Fruit fly (Drosophila melanogaster) whole organism, wandering third instar larva: ENCODE results near the gene Hsc70-1.

Experiments
- CrebA ChIP-seq: fragments of 200-800 bp; sonication (Bioruptor generic); optimal IDR thresholded peaks from 2 replicates; lab custom pipeline; 2016; ENCODE audit warnings: missing biosample characterization, mild to moderate bottlenecking, missing genetic modification characterization, borderline replicate concordance
- Hr78 ChIP-seq: fragments of >200 bp; optimal IDR thresholded peaks from 2 replicates; lab custom pipeline; 2017; ENCODE audit warnings: missing biosample characterization, missing genetic modification characterization
- Myc ChIP-seq: fragments of >200 bp; optimal IDR thresholded peaks from 2 replicates; lab custom pipeline; 2017
- OdsH ChIP-seq: fragments of 200-800 bp; sonication (Bioruptor generic); optimal IDR thresholded peaks from 2 replicates; lab custom pipeline; 2016; ENCODE audit warnings: missing biosample characterization, mild to moderate bottlenecking, missing genetic modification characterization
- br ChIP-seq: fragments of 200-800 bp; sonication (Bioruptor generic); optimal IDR thresholded peaks from 2 replicates; lab custom pipeline; 2016; ENCODE audit warnings: missing biosample characterization, missing genetic modification characterization
- dsf ChIP-seq: sonication (Bioruptor generic); optimal IDR thresholded peaks from 2 replicates; lab custom pipeline; 2016; ENCODE audit warnings: missing biosample characterization, missing genetic modification characterization, borderline replicate concordance
- ey ChIP-seq: fragments of 200-800 bp; sonication (Bioruptor generic); optimal IDR thresholded peaks from 2 replicates; lab custom pipeline; 2016; ENCODE audit warnings: missing biosample characterization, missing genetic modification characterization
- foxo ChIP-seq, 2 experiments: fragments of 200-800 bp; sonication (Bioruptor generic); optimal IDR thresholded peaks; 2 replicates in 1 of 2; 3 replicates in 1 of 2; lab custom pipeline; 2016 to 2017; ENCODE audit warnings: missing biosample characterization in 2 of 2, missing genetic modification characterization in 2 of 2
- fru ChIP-seq: fragments of 200-800 bp; sonication (Bioruptor generic); optimal IDR thresholded peaks from 3 replicates; lab custom pipeline; 2016; ENCODE audit warnings: missing biosample characterization, mild to moderate bottlenecking, missing genetic modification characterization
- h ChIP-seq: fragments of 200-800 bp; sonication (Bioruptor generic); optimal IDR thresholded peaks from 3 replicates; lab custom pipeline; 2016; ENCODE audit warnings: missing biosample characterization, mild to moderate bottlenecking, missing genetic modification characterization
- pan ChIP-seq: fragments of >200 bp; optimal IDR thresholded peaks from 2 replicates; lab custom pipeline; 2017
- rgr ChIP-seq: fragments of 200-800 bp; sonication (Bioruptor generic); optimal IDR thresholded peaks from 3 replicates; lab custom pipeline; 2016; ENCODE audit warnings: missing biosample characterization, mild to moderate bottlenecking, missing genetic modification characterization

dm6 chr3L:13986330-13986729, 12.5 kb downstream of the Hsc70-1 start, which contains the start of gene CG17362:
- no peak for TF ChIP-seq h
- TF ChIP-seq ey (GFP tag; lab: Kevin White, UChicago): no peak
- TF ChIP-seq foxo (GFP tag; optimal IDR thresholded peaks at IDR 0.05; lab: Kevin White, UChicago): no peak
- no peak for TF ChIP-seq pan (lab: Kevin White, UChicago)
- no peak for TF ChIP-seq CrebA
- no peak for TF ChIP-seq rgr
- TF ChIP-seq Myc: no peak
- no peak for TF ChIP-seq dsf (GFP tag; lab: Kevin White, UChicago)
- no peak for TF ChIP-seq br
- no peak for TF ChIP-seq OdsH
- TF ChIP-seq fru (GFP tag; lab: Kevin White, UChicago): no peak
- no peak for TF ChIP-seq Hr78
